Worm (Caenorhabditis elegans) whole organism, L3 larva: ENCODE results near the gene mix-1.

ENCODE experiments used
- R02D3.7 ChIP-seq: fragments of 150-350 bp; optimal IDR thresholded peaks from 2 replicates; lab custom pipeline; 2014; ENCODE audit warnings: missing biosample characterization, missing genetic modification characterization
- ZK546.5 ChIP-seq: sonication (generic microtip); optimal IDR thresholded peaks from 2 replicates; lab custom pipeline; 2017; ENCODE audit warnings: missing biosample characterization, missing genetic modification characterization
- aly-2 ChIP-seq: fragments of 150-350 bp; optimal IDR thresholded peaks from 2 replicates; lab custom pipeline; 2014; ENCODE audit warnings: missing biosample characterization, missing genetic modification characterization
- ceh-16 ChIP-seq: sonication (generic microtip); optimal IDR thresholded peaks from 2 replicates; lab custom pipeline; 2017; ENCODE audit warnings: missing biosample characterization, missing genetic modification characterization
- ceh-28 ChIP-seq: fragments of 150-350 bp; optimal IDR thresholded peaks from 2 replicates; lab custom pipeline; 2014; ENCODE audit warnings: missing biosample characterization, missing genetic modification reagents, missing genetic modification characterization
- ceh-82 ChIP-seq: fragments of 150-350 bp; optimal IDR thresholded peaks from 2 replicates; lab custom pipeline; 2014; ENCODE audit warnings: missing biosample characterization, missing genetic modification characterization
- ceh-9 ChIP-seq: sonication (generic microtip); optimal IDR thresholded peaks from 2 replicates; lab custom pipeline; 2018; ENCODE audit warnings: missing biosample characterization, missing genetic modification characterization
- daf-12 ChIP-seq: fragments of 150-350 bp; optimal IDR thresholded peaks from 2 replicates; lab custom pipeline; 2014; ENCODE audit warnings: missing biosample characterization, missing genetic modification reagents, missing genetic modification characterization
- egl-27 ChIP-seq: sonication (generic microtip); optimal IDR thresholded peaks from 4 replicates; lab custom pipeline; 2017; ENCODE audit warnings: missing biosample characterization, missing genetic modification reagents, missing genetic modification characterization
- egl-5 ChIP-seq: fragments of 150-350 bp; optimal IDR thresholded peaks from 2 replicates; lab custom pipeline; 2017; ENCODE audit warnings: missing biosample characterization, missing genetic modification reagents, missing genetic modification characterization, inconsistent platforms
- elt-1 ChIP-seq: fragments of 150-350 bp; optimal IDR thresholded peaks from 2 replicates; lab custom pipeline; 2014; ENCODE audit warnings: missing biosample characterization, missing genetic modification characterization
- elt-2 ChIP-seq: sonication (generic microtip); optimal IDR thresholded peaks from 2 replicates; lab custom pipeline; 2016; ENCODE audit warnings: missing genetic modification reagents, mild to moderate bottlenecking, missing genetic modification characterization, missing compliant biosample characterization
- eor-1 ChIP-seq, 2 experiments: fragments of 150-350 bp; optimal IDR thresholded peaks; 2 replicates each; lab custom pipeline; 2014 to 2018; ENCODE audit warnings: missing biosample characterization in 2 of 2, missing genetic modification characterization in 2 of 2
- fkh-10 ChIP-seq: sonication (generic microtip); optimal IDR thresholded peaks from 2 replicates; lab custom pipeline; 2017; ENCODE audit warnings: missing biosample characterization, missing genetic modification reagents, missing genetic modification characterization
- fos-1 ChIP-seq: fragments of 150-350 bp; optimal IDR thresholded peaks from 2 replicates; lab custom pipeline; 2014; ENCODE audit warnings: missing biosample characterization, missing genetic modification characterization
- hmg-11 ChIP-seq: sonication (generic microtip); optimal IDR thresholded peaks from 2 replicates; lab custom pipeline; 2016; ENCODE audit warnings: missing genetic modification characterization, missing compliant biosample characterization
- lin-15B ChIP-seq: fragments of 150-350 bp; optimal IDR thresholded peaks from 2 replicates; lab custom pipeline; 2014; ENCODE audit warnings: missing biosample characterization, missing genetic modification characterization
- lin-39 ChIP-seq: fragments of 150-350 bp; optimal IDR thresholded peaks from 2 replicates; lab custom pipeline; 2018; ENCODE audit warnings: missing biosample characterization, missing genetic modification reagents, missing genetic modification characterization
- lsy-12 ChIP-seq: sonication (generic microtip); optimal IDR thresholded peaks from 2 replicates; lab custom pipeline; 2016; ENCODE audit warnings: mild to moderate bottlenecking, missing genetic modification characterization, missing compliant biosample characterization
- mdl-1 ChIP-seq: fragments of 150-350 bp; optimal IDR thresholded peaks from 2 replicates; lab custom pipeline; 2014; ENCODE audit warnings: missing biosample characterization, missing genetic modification characterization
- mml-1 ChIP-seq: fragments of 150-350 bp; sonication (generic microtip); optimal IDR thresholded peaks from 3 replicates; lab custom pipeline; 2014; ENCODE audit warnings: missing biosample characterization, missing genetic modification characterization
- nfya-1 ChIP-seq: sonication (generic microtip); optimal IDR thresholded peaks from 2 replicates; lab custom pipeline; 2017; ENCODE audit warnings: missing genetic modification characterization, mild to moderate bottlenecking, missing compliant biosample characterization, antibody characterized with exemption, moderate library complexity; ENCODE audit not compliant: insufficient read depth
- nhr-11 ChIP-seq: fragments of 150-350 bp; optimal IDR thresholded peaks from 2 replicates; lab custom pipeline; 2014; ENCODE audit warnings: missing biosample characterization, missing genetic modification characterization
- nhr-12 ChIP-seq: fragments of 150-350 bp; optimal IDR thresholded peaks from 2 replicates; lab custom pipeline; 2014; ENCODE audit warnings: missing biosample characterization, missing genetic modification characterization
- nhr-23 ChIP-seq: fragments of 150-350 bp; optimal IDR thresholded peaks from 2 replicates; lab custom pipeline; 2014; ENCODE audit warnings: missing biosample characterization, missing genetic modification reagents, missing genetic modification characterization
- nhr-237 ChIP-seq: fragments of 150-350 bp; optimal IDR thresholded peaks from 2 replicates; lab custom pipeline; 2014; ENCODE audit warnings: missing biosample characterization, missing genetic modification characterization
- nhr-25 ChIP-seq: sonication (generic microtip); optimal IDR thresholded peaks from 2 replicates; lab custom pipeline; 2017; ENCODE audit warnings: missing biosample characterization, missing genetic modification characterization
- nhr-28 ChIP-seq: fragments of 150-350 bp; optimal IDR thresholded peaks from 2 replicates; lab custom pipeline; 2014; ENCODE audit warnings: missing biosample characterization, missing genetic modification characterization
- nhr-43 ChIP-seq: sonication (generic microtip); optimal IDR thresholded peaks from 2 replicates; lab custom pipeline; 2016; ENCODE audit warnings: mild to moderate bottlenecking, missing genetic modification characterization, missing compliant biosample characterization; ENCODE audit not compliant: poor library complexity, severe bottlenecking
- nhr-76 ChIP-seq: fragments of 150-350 bp; sonication (generic microtip); optimal IDR thresholded peaks from 5 replicates; lab custom pipeline; 2014; ENCODE audit warnings: missing biosample characterization, missing genetic modification characterization
- nhr-77 ChIP-seq: fragments of 150-350 bp; optimal IDR thresholded peaks from 2 replicates; lab custom pipeline; 2014; ENCODE audit warnings: missing biosample characterization, missing genetic modification characterization
- pha-4 ChIP-seq: fragments of 150-350 bp; optimal IDR thresholded peaks from 2 replicates; lab custom pipeline; 2014; ENCODE audit warnings: missing biosample characterization, missing genetic modification reagents, missing genetic modification characterization
- pqm-1 ChIP-seq: fragments of 150-350 bp; optimal IDR thresholded peaks from 2 replicates; lab custom pipeline; 2017; ENCODE audit warnings: missing biosample characterization, missing genetic modification characterization, inconsistent platforms
- snpc-4 ChIP-seq: fragments of 150-350 bp; optimal IDR thresholded peaks from 2 replicates; lab custom pipeline; 2014; ENCODE audit warnings: missing biosample characterization, missing genetic modification characterization
- tbx-2 ChIP-seq: sonication (generic microtip); optimal IDR thresholded peaks from 2 replicates; lab custom pipeline; 2016; ENCODE audit warnings: mild to moderate bottlenecking, missing genetic modification characterization, missing compliant biosample characterization
- unc-39 ChIP-seq: sonication (generic microtip); optimal IDR thresholded peaks from 4 replicates; lab custom pipeline; 2017; ENCODE audit warnings: missing biosample characterization, missing genetic modification characterization
- unc-62 ChIP-seq: fragments of 150-350 bp; sonication (generic microtip); optimal IDR thresholded peaks from 4 replicates; lab custom pipeline; 2014; ENCODE audit warnings: missing biosample characterization, missing genetic modification reagents, missing genetic modification characterization
- zag-1 ChIP-seq: fragments of 150-350 bp; optimal IDR thresholded peaks from 2 replicates; lab custom pipeline; 2014; ENCODE audit warnings: missing biosample characterization, missing genetic modification characterization
- ztf-11 ChIP-seq: fragments of 150-350 bp; optimal IDR thresholded peaks from 2 replicates; lab custom pipeline; 2014; ENCODE audit warnings: missing biosample characterization, missing genetic modification characterization
- ztf-4 ChIP-seq: fragments of 150-350 bp; optimal IDR thresholded peaks from 2 replicates; lab custom pipeline; 2014; ENCODE audit warnings: missing biosample characterization, missing genetic modification characterization

mix-1 gene

DNA sequence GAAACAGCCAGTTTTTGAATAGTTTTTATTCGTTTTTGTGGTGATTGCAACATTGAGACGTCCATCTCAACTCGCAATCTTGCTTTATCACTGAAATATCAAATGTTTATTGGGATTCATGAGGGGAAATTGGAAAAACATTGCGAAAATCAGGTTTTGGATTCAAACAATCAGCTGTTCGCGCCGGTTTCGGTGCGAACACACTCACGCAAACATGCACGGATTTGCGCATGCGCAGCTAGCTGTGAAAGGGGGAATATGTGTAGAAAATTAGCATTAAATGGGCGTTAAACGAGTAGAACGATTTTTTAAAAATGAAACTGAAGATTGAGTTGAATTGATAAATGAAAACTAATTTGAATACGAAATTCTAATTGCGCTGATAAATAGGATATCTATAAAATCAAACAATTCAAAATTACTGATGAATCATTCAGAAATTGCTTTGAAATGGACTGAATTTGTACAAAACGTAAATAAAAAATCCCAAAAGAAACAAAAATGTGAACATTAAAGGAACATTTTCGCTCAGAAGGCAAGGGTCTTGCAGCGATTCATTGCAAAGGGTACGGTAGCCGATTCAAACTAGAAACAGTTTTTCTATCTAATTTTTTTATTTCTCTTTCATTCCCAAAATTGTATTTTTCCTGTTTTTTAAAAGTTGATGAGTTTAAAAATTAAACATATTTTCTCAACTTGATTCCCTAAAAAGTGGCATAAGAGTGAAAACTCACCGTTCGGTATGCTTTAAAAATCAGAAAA lies 40.7 kb upstream of the mix-1 start, which contains the start of gene ect-2:
ect-2 (minus strand) TSS at position 762 of the 762 bp plus-strand sequence.
- TF ChIP-seq ceh-28 (tag; lab: Kevin White, UChicago) (no peak), ceh-82 (tag; lab: Kevin White, UChicago) (no peak), lin-15B (tag; lab: Kevin White, UChicago) (peak; percentile 5), zag-1 (no peak), tbx-2 (tag; lab: Kevin White, UChicago) (no peak), aly-2 (tag; lab: Kevin White, UChicago) (no peak), nhr-77 (tag; lab: Kevin White, UChicago) (no peak), elt-1 (tag; lab: Kevin White, UChicago) (no peak), unc-39 (tag; lab: Kevin White, UChicago) (no peak), fos-1 (tag; lab: Kevin White, UChicago) (no peak), ztf-4 (no peak), nhr-25 (tag; lab: Kevin White, UChicago) (peak; percentile 37), nfya-1 (tag; lab: Kevin White, UChicago) (peak; percentile 34), nhr-237 (tag; lab: Kevin White, UChicago) (no peak), fkh-10 (GFP tag; lab: Kevin White, UChicago) (no peak), hmg-11 (no peak), ztf-11 (tag; lab: Kevin White, UChicago) (no peak), nhr-76 (tag; lab: Kevin White, UChicago) (no peak), pha-4 (tag; lab: Kevin White, UChicago) (no peak), egl-5 (no peak)

DNA sequence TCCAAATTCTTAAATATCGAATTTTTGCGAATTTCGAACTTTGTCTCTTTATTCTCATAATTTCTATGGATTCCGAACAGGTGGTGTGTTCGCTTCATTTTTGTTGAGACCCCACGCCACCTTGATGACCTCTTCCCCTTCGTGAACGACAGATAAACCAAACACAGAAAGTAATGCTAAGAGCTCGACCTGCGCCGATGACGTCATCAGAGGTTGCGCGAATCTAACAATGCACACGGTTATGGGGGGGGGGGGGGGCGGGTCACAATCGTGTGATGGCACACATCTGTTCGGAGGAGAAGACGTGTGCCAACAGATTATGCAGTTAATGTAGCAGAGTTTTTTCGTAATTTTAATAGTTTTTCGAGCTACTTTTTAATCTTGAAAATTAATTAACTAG lies 39.8 kb upstream of the mix-1 start:
- TF ChIP-seq ceh-28 (tag; lab: Kevin White, UChicago), result no peak
- TF ChIP-seq egl-27 (tag; lab: Kevin White, UChicago), result no peak
- no peak for TF ChIP-seq egl-5
- no peak for TF ChIP-seq ZK546.5

DNA sequence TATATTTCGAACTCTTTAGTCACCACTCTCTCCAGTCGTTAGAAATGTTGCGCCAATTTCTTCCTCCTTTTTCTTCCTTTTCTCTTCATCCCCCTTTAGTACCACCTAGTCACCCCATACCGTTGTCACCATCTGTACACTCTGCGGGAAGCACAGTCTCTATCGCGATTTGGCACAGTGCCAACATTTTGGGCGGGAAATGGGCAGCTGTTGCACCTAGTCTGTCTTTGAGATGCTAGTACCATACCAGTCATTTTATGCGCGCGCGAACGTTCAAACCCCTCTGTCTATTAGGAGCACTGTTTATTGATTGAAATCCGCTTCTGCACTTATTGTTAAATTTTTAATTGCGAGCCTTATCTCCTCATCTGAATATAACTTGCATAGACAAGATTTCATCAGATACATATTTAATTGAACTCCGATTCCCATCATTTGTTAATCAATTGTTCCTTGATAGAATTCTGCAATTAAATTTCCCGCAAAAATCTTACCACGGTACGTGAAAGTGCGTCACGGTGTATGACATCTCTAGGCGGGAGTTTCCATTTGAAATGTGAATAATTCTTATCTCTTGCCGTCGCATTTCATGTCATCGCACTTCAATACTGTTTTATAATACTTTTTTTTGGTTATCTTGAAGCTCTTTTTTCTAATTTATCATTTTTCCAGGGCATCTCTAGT lies 39.1 kb upstream of the mix-1 start, which contains the start of gene cdl-1:
cdl-1 (plus strand) TSS at position 673 of the 684 bp plus-strand sequence.
- no peak for TF ChIP-seq egl-27 (tag; lab: Kevin White, UChicago)
- TF ChIP-seq lin-15B (tag; lab: Kevin White, UChicago), result peak; percentile 75
- TF ChIP-seq lin-39, result peak; percentile 19
- no peak for TF ChIP-seq ceh-16 (tag; lab: Kevin White, UChicago)
- TF ChIP-seq snpc-4 (tag; lab: Kevin White, UChicago), result peak; percentile 80
- no peak for TF ChIP-seq ceh-28 (tag; lab: Kevin White, UChicago)
- no peak for TF ChIP-seq nhr-12 (tag; lab: Kevin White, UChicago)
- no peak for TF ChIP-seq nhr-43
- no peak for TF ChIP-seq daf-12 (tag; lab: Kevin White, UChicago)
- TF ChIP-seq mml-1 (tag; lab: Kevin White, UChicago), result no peak
- TF ChIP-seq unc-62 (GFP tag; lab: Kevin White, UChicago), result no peak
- TF ChIP-seq ZK546.5, result no peak
- no peak for TF ChIP-seq fos-1 (tag; lab: Kevin White, UChicago)
- peak; percentile 23 for TF ChIP-seq R02D3.7 (tag; lab: Kevin White, UChicago)
- TF ChIP-seq pqm-1 (tag; lab: Kevin White, UChicago), result peak; percentile 12
- TF ChIP-seq hmg-11, result peak; percentile 39
- peak; percentile 76 for TF ChIP-seq pha-4 (tag; lab: Kevin White, UChicago)
- no peak for TF ChIP-seq unc-39 (tag; lab: Kevin White, UChicago)
- no peak for TF ChIP-seq fkh-10 (GFP tag; lab: Kevin White, UChicago)
- no peak for TF ChIP-seq nhr-76 (tag; lab: Kevin White, UChicago)
- TF ChIP-seq nfya-1 (tag; lab: Kevin White, UChicago), result peak; percentile 69
- TF ChIP-seq lsy-12 (tag; lab: Kevin White, UChicago), result no peak
- peak; percentile 8 for TF ChIP-seq egl-5
- TF ChIP-seq nhr-28 (tag; lab: Kevin White, UChicago), result no peak
- TF ChIP-seq nhr-23 (tag; lab: Kevin White, UChicago), result peak; percentile 73
- TF ChIP-seq elt-2 (tag; lab: Kevin White, UChicago), result peak; percentile 59
- no peak for TF ChIP-seq ceh-9
- TF ChIP-seq aly-2 (tag; lab: Kevin White, UChicago), result no peak
- TF ChIP-seq mdl-1 (tag; lab: Kevin White, UChicago), result no peak
- no peak for TF ChIP-seq eor-1 (tag; optimal IDR thresholded peaks at IDR 0.05; lab: Kevin White, UChicago)
- TF ChIP-seq ztf-4, result no peak
- TF ChIP-seq nhr-11 (tag; lab: Kevin White, UChicago), result no peak
- peak; percentile 67 for TF ChIP-seq nhr-25 (tag; lab: Kevin White, UChicago)
- no peak for TF ChIP-seq ceh-82 (tag; lab: Kevin White, UChicago)
